Worm (Caenorhabditis elegans) whole organism, early embryonic: ENCODE measurements around the gene sre-39.

Source experiments
- F13C5.2 ChIP-seq: sonication (generic microtip); optimal IDR thresholded peaks from 2 replicates; lab custom pipeline; 2017; ENCODE audit warnings: mild to moderate bottlenecking, missing genetic modification characterization, inconsistent platforms, missing compliant biosample characterization
- aly-1 ChIP-seq: sonication (generic microtip); optimal IDR thresholded peaks from 2 replicates; lab custom pipeline; 2016; ENCODE audit warnings: missing genetic modification characterization, missing compliant biosample characterization
- ama-1 ChIP-seq: fragments of 150-350 bp; optimal IDR thresholded peaks from 2 replicates; lab custom pipeline; 2014
- ceh-13 ChIP-seq: fragments of 200-800 bp; sonication (Bioruptor generic); optimal IDR thresholded peaks from 2 replicates; lab custom pipeline; 2018; ENCODE audit warnings: mild to moderate bottlenecking, missing genetic modification characterization, missing compliant biosample characterization
- ceh-36 ChIP-seq: sonication (generic microtip); optimal IDR thresholded peaks from 2 replicates; lab custom pipeline; 2016; ENCODE audit warnings: missing genetic modification characterization, inconsistent platforms, missing compliant biosample characterization
- ets-7 ChIP-seq: sonication (generic microtip); optimal IDR thresholded peaks from 2 replicates; lab custom pipeline; 2016; ENCODE audit warnings: missing genotype, missing genetic modification characterization, missing compliant biosample characterization
- flt-1 ChIP-seq: fragments of 200-800 bp; sonication (Bioruptor generic); IDR thresholded peaks from 2 replicates; pipeline ENCODE4 v1.3.6; 2022; ENCODE audit warnings: missing genetic modification characterization, missing compliant biosample characterization
- hmbx-1 ChIP-seq: sonication (generic microtip); optimal IDR thresholded peaks from 2 replicates; lab custom pipeline; 2016; ENCODE audit warnings: mild to moderate bottlenecking, missing genetic modification characterization, missing compliant biosample characterization
- hnd-1 ChIP-seq: sonication (generic microtip); optimal IDR thresholded peaks from 2 replicates; lab custom pipeline; 2016; ENCODE audit warnings: missing genetic modification characterization, missing compliant biosample characterization
- sea-1 ChIP-seq: fragments of 200-800 bp; sonication (Bioruptor generic); conservative IDR thresholded peaks from 2 replicates; pipeline ENCODE4 v1.3.6; 2022; ENCODE audit warnings: missing genetic modification characterization, missing compliant biosample characterization
- tbx-11 ChIP-seq: fragments of 200-800 bp; sonication (Bioruptor generic); IDR thresholded peaks from 2 replicates; pipeline ENCODE4 v1.3.6; 2022; ENCODE audit warnings: missing genetic modification characterization, missing compliant biosample characterization
- tra-4 ChIP-seq: sonication (generic microtip); optimal IDR thresholded peaks from 2 replicates; lab custom pipeline; 2017; ENCODE audit warnings: missing genetic modification characterization, missing compliant biosample characterization

- TF ChIP-seq F13C5.2 (tag; lab: Kevin White, UChicago) (no peak), tbx-11 (GFP tag; lab: Robert Waterston, UW) (no peak), sea-1 (GFP tag; lab: Robert Waterston, UW) (no peak), ceh-13 (no peak), ets-7 (tag; lab: Kevin White, UChicago) (no peak), hnd-1 (no peak), ama-1 (lab: Kevin White, UChicago) (no peak), hmbx-1 (tag; lab: Kevin White, UChicago) (no peak), ceh-36 (tag; lab: Kevin White, UChicago) (no peak), tra-4 (no peak), flt-1 (GFP tag; lab: Robert Waterston, UW) (no peak), aly-1 (tag; lab: Kevin White, UChicago) (no peak)
These were observed 48.1 kb upstream of the sre-39 start for ce11 chrII:4638891-4639290.
